1 worm cellular context compared by ENCODE assay signal in genomic region chrII:14407332-14408270, ce11.
TF ChIP-seq lines count a peak whose summit lies in the region.

No protein-coding gene starts in this region.

TF ChIP-seq in whole organism, L4 larva, 104 proteins besides CTCF, POLR2A, EP300 and RAD21 (continued from another document):
- TF ChIP-seq T20F7.1 (GFP tag; optimal IDR thresholded peaks at IDR 0.05; lab: Kevin White, UChicago) (no peak), lin-13 (GFP tag; optimal IDR thresholded peaks at IDR 0.05; lab: Kevin White, UChicago) (no peak), ztf-11 (tag; optimal IDR thresholded peaks at IDR 0.05; lab: Kevin White, UChicago) (no peak), daf-12 (tag; optimal IDR thresholded peaks at IDR 0.05; lab: Kevin White, UChicago) (no peak), Y5F2A.4 (GFP tag; optimal IDR thresholded peaks at IDR 0.05; lab: Kevin White, UChicago) (no peak), snpc-4 (tag; optimal IDR thresholded peaks at IDR 0.05; lab: Kevin White, UChicago) (no peak), ztf-7 (tag; optimal IDR thresholded peaks at IDR 0.05; lab: Kevin White, UChicago) (peak; percentile 56), mep-1 (tag; optimal IDR thresholded peaks at IDR 0.05; lab: Kevin White, UChicago) (peak; percentile 51), F49E8.2 (tag; optimal IDR thresholded peaks at IDR 0.05; lab: Kevin White, UChicago; ENCODE audit: borderline replicate concordance) (no peak), nhr-237 (tag; optimal IDR thresholded peaks at IDR 0.05; lab: Kevin White, UChicago) (no peak), daf-19 (GFP tag; conservative IDR thresholded peaks at IDR 0.05; lab: Robert Waterston, UW) (no peak), lin-1 (GFP tag; IDR thresholded peaks at IDR 0.05; lab: Robert Waterston, UW) (peak; percentile 54; the same call in 1 of the 2 replicates), lin-38 (GFP tag; IDR thresholded peaks at IDR 0.05; lab: Robert Waterston, UW) (peak; percentile 72), Y75B8A.6 (GFP tag; IDR thresholded peaks at IDR 0.05; lab: Robert Waterston, UW) (no peak), ceh-44 (GFP tag; IDR thresholded peaks at IDR 0.05; lab: Robert Waterston, UW) (no peak), mxl-2 (GFP tag; conservative IDR thresholded peaks at IDR 0.05; lab: Robert Waterston, UW) (no peak), F37D6.2 (tag; optimal IDR thresholded peaks at IDR 0.05; lab: Kevin White, UChicago) (no peak), fkh-10 (GFP tag; optimal IDR thresholded peaks at IDR 0.05; lab: Kevin White, UChicago) (no peak), zip-11 (GFP tag; IDR thresholded peaks at IDR 0.05; lab: Robert Waterston, UW) (0 out of 2 replicates have a peak, but pooled peaks have one; percentile 5), daf-8 (GFP tag; IDR thresholded peaks at IDR 0.05; lab: Robert Waterston, UW) (no peak), unc-130 (GFP tag; optimal IDR thresholded peaks at IDR 0.05; lab: Kevin White, UChicago) (no peak), Y105C5A.15 (GFP tag; IDR thresholded peaks at IDR 0.05; lab: Robert Waterston, UW) (no peak), nhr-102 (tag; optimal IDR thresholded peaks at IDR 0.05; lab: Kevin White, UChicago) (peak; percentile 70), lin-15B (tag; optimal IDR thresholded peaks at IDR 0.05; lab: Kevin White, UChicago) (no peak), hlh-11 (tag; optimal IDR thresholded peaks at IDR 0.05; lab: Kevin White, UChicago) (peak; percentile 63), nhr-76 (tag; optimal IDR thresholded peaks at IDR 0.05; lab: Kevin White, UChicago) (no peak), mes-2 (tag; optimal IDR thresholded peaks at IDR 0.05; lab: Kevin White, UChicago; ENCODE audit: poor library complexity, severe bottlenecking) (no peak), nhr-28 (tag; optimal IDR thresholded peaks at IDR 0.05; lab: Kevin White, UChicago) (no peak), nhr-48 (tag; optimal IDR thresholded peaks at IDR 0.05; lab: Kevin White, UChicago) (peak; percentile 27), ZK337.2 (GFP tag; IDR thresholded peaks at IDR 0.05; lab: Robert Waterston, UW) (no peak), R02D3.7 (tag; optimal IDR thresholded peaks at IDR 0.05; lab: Kevin White, UChicago) (no peak), nhr-11 (tag; optimal IDR thresholded peaks at IDR 0.05; lab: Kevin White, UChicago) (no peak), unc-39 (tag; optimal IDR thresholded peaks at IDR 0.05; lab: Kevin White, UChicago) (no peak), zag-1 (tag; optimal IDR thresholded peaks at IDR 0.05; lab: Kevin White, UChicago) (no peak), gei-8 (GFP tag; optimal IDR thresholded peaks at IDR 0.05; lab: Kevin White, UChicago) (no peak), egl-43 (GFP tag; IDR thresholded peaks at IDR 0.05; lab: Robert Waterston, UW) (peak; percentile 52), unc-62 (GFP tag; optimal IDR thresholded peaks at IDR 0.05 in 1 of 2; lab: Kevin White, UChicago) (no peak), unc-62 (tag; optimal IDR thresholded peaks at IDR 0.05; lab: Kevin White, UChicago) (no peak), nhr-42 (GFP tag; IDR thresholded peaks at IDR 0.05; lab: Robert Waterston, UW) (peak; percentile 88), ama-1 (optimal IDR thresholded peaks at IDR 0.05; lab: Kevin White, UChicago) (no peak), zip-2 (tag; optimal IDR thresholded peaks at IDR 0.05; lab: Kevin White, UChicago) (peak; percentile 38), spr-3 (GFP tag; optimal IDR thresholded peaks at IDR 0.05; lab: Kevin White, UChicago) (no peak), ceh-20 (GFP tag; IDR thresholded peaks at IDR 0.05; lab: Robert Waterston, UW) (no peak), F26F4.8 (GFP tag; conservative IDR thresholded peaks at IDR 0.05; lab: Robert Waterston, UW) (no peak), lir-3 (tag; optimal IDR thresholded peaks at IDR 0.05; lab: Kevin White, UChicago) (peak; percentile 50), ceh-28 (tag; optimal IDR thresholded peaks at IDR 0.05; lab: Kevin White, UChicago) (no peak), lin-29 (GFP tag; IDR thresholded peaks at IDR 0.05; lab: Robert Waterston, UW) (peak; percentile 69), rbr-2 (tag; optimal IDR thresholded peaks at IDR 0.05; lab: Kevin White, UChicago) (peak; percentile 40), ZK546.5 (tag; optimal IDR thresholded peaks at IDR 0.05; lab: Kevin White, UChicago) (no peak), zfp-3 (GFP tag; conservative IDR thresholded peaks at IDR 0.05; lab: Robert Waterston, UW) (peak; percentile 86), snpc-1.2 (GFP tag; IDR thresholded peaks at IDR 0.05; lab: Robert Waterston, UW) (0 out of 2 replicates have a peak, but pooled peaks have one; percentile 40), zfp-2 (tag; optimal IDR thresholded peaks at IDR 0.05; lab: Kevin White, UChicago) (no peak), dmd-6 (GFP tag; IDR thresholded peaks at IDR 0.05; lab: Robert Waterston, UW) (no peak), set-16 (GFP tag; IDR thresholded peaks at IDR 0.05; lab: Robert Waterston, UW) (no peak), ceh-32 (tag; optimal IDR thresholded peaks at IDR 0.05; lab: Kevin White, UChicago; ENCODE audit: poor library complexity) (no peak), hif-1 (tag; optimal IDR thresholded peaks at IDR 0.05; lab: Kevin White, UChicago) (peak in 1 of 2 experiments; percentile 48), madf-9 (GFP tag; conservative IDR thresholded peaks at IDR 0.05; lab: Robert Waterston, UW) (no peak), ces-1 (GFP tag; optimal IDR thresholded peaks at IDR 0.05; lab: Kevin White, UChicago) (no peak), vab-7 (GFP tag; IDR thresholded peaks at IDR 0.05; lab: Robert Waterston, UW) (no peak), Y48G9A.11 (GFP tag; IDR thresholded peaks at IDR 0.05; lab: Robert Waterston, UW) (no peak), spr-1 (tag; optimal IDR thresholded peaks at IDR 0.05; lab: Kevin White, UChicago) (peak; percentile 52), F10B5.3 (tag; optimal IDR thresholded peaks at IDR 0.05; lab: Kevin White, UChicago) (peak; percentile 47), saeg-2 (GFP tag; IDR thresholded peaks at IDR 0.05; lab: Robert Waterston, UW) (peak; percentile 76), skn-1 (tag; optimal IDR thresholded peaks at IDR 0.05; lab: Kevin White, UChicago) (no peak), ctbp-1 (GFP tag; IDR thresholded peaks at IDR 0.05; lab: Robert Waterston, UW) (0 out of 2 replicates have a peak, but pooled peaks have one; percentile 62), egl-27 (tag; optimal IDR thresholded peaks at IDR 0.05; lab: Kevin White, UChicago) (no peak), pha-4 (GFP tag; IDR thresholded peaks at IDR 0.05; lab: Robert Waterston, UW) (peak; percentile 75; the same call in 1 of the 2 replicates), pha-4 (tag; optimal IDR thresholded peaks at IDR 0.05; lab: Kevin White, UChicago) (peak; percentile 68), mxl-3 (GFP tag; optimal IDR thresholded peaks at IDR 0.05; lab: Kevin White, UChicago) (peak; percentile 32), dmd-9 (GFP tag; IDR thresholded peaks at IDR 0.05; lab: Robert Waterston, UW) (no peak), D1046.2 (GFP tag; IDR thresholded peaks at IDR 0.05; lab: Robert Waterston, UW) (0 out of 2 replicates have a peak, but pooled peaks have one; percentile 9), dmd-8 (GFP tag; IDR thresholded peaks at IDR 0.05; lab: Robert Waterston, UW) (no peak), aha-1 (tag; lab: Kevin White, UChicago) (peak; percentile 80), php-3 (GFP tag; IDR thresholded peaks at IDR 0.05; lab: Robert Waterston, UW) (peak; percentile 84), T26A8.4 (GFP tag; IDR thresholded peaks at IDR 0.05; lab: Robert Waterston, UW) (peak; percentile 95), tag-97 (GFP tag; IDR thresholded peaks at IDR 0.05; lab: Robert Waterston, UW) (no peak), nhr-41 (GFP tag; IDR thresholded peaks at IDR 0.05; lab: Robert Waterston, UW) (no peak), pqm-1 (tag; optimal IDR thresholded peaks at IDR 0.05; lab: Kevin White, UChicago) (no peak), hlh-30 (tag; optimal IDR thresholded peaks at IDR 0.05; lab: Kevin White, UChicago; ENCODE audit: insufficient read depth) (peak; percentile 61), cey-2 (tag; optimal IDR thresholded peaks at IDR 0.05; lab: Kevin White, UChicago; ENCODE audit: borderline replicate concordance, insufficient read depth) (no peak), lim-7 (GFP tag; IDR thresholded peaks at IDR 0.05; lab: Robert Waterston, UW) (no peak), madf-5 (GFP tag; IDR thresholded peaks at IDR 0.05; lab: Robert Waterston, UW) (peak in 1 of 2 experiments; percentile 4; a peak in 1 of 4 replicates), nhr-77 (tag; optimal IDR thresholded peaks at IDR 0.05; lab: Kevin White, UChicago) (peak; percentile 68)
TF ChIP-seq in whole organism, L4 larva: peak in this region for 41.
